Worm (Caenorhabditis elegans) whole organism, mixed stage, embryonic: ENCODE data around the gene str-135.

ENCODE experiments used
- M03D4.4 ChIP-seq: sonication (generic microtip); optimal IDR thresholded peaks from 2 replicates; lab custom pipeline; 2017; ENCODE audit warnings: mild to moderate bottlenecking, missing genetic modification characterization, missing compliant biosample characterization
- bed-3 ChIP-seq: fragments of 200-800 bp; sonication (Bioruptor generic); optimal IDR thresholded peaks from 3 replicates; lab custom pipeline; 2018; ENCODE audit warnings: mild to moderate bottlenecking, missing genetic modification characterization, moderate library complexity, missing compliant biosample characterization
- blmp-1 ChIP-seq: fragments of 150-350 bp; optimal IDR thresholded peaks from 2 replicates; lab custom pipeline; 2014; ENCODE audit warnings: missing biosample characterization, missing genetic modification characterization
- ceh-39 ChIP-seq: fragments of 150-350 bp; optimal IDR thresholded peaks from 2 replicates; lab custom pipeline; 2014; ENCODE audit warnings: missing biosample characterization, missing genetic modification characterization
- ceh-43 ChIP-seq: fragments of 200-800 bp; sonication (Bioruptor generic); optimal IDR thresholded peaks from 2 replicates; lab custom pipeline; 2018; ENCODE audit warnings: mild to moderate bottlenecking, missing genetic modification characterization, moderate library complexity, missing compliant biosample characterization
- ceh-83 ChIP-seq: fragments of 200-800 bp; sonication (Bioruptor generic); optimal IDR thresholded peaks from 2 replicates; lab custom pipeline; 2018; ENCODE audit warnings: mild to moderate bottlenecking, missing genetic modification characterization, missing compliant biosample characterization
- ces-1 ChIP-seq: fragments of 150-350 bp; optimal IDR thresholded peaks from 2 replicates; lab custom pipeline; 2014; ENCODE audit warnings: missing biosample characterization, missing genetic modification reagents, missing genetic modification characterization
- drap-1 ChIP-seq: fragments of 200-800 bp; sonication (Bioruptor generic); optimal IDR thresholded peaks from 3 replicates; lab custom pipeline; 2018; ENCODE audit warnings: mild to moderate bottlenecking, missing genetic modification characterization, missing compliant biosample characterization
- elt-1 ChIP-seq: sonication (generic microtip); optimal IDR thresholded peaks from 2 replicates; lab custom pipeline; 2017; ENCODE audit warnings: missing genetic modification characterization, mild to moderate bottlenecking, missing compliant biosample characterization, antibody characterized with exemption, moderate library complexity, borderline replicate concordance; ENCODE audit not compliant: insufficient read depth
- elt-3 ChIP-seq: fragments of 150-350 bp; optimal IDR thresholded peaks from 2 replicates; lab custom pipeline; 2014; ENCODE audit warnings: missing biosample characterization, missing genetic modification characterization
- ham-2 ChIP-seq: fragments of 200-800 bp; sonication (Bioruptor generic); optimal IDR thresholded peaks from 2 replicates; lab custom pipeline; 2018; ENCODE audit warnings: mild to moderate bottlenecking, missing genetic modification characterization, missing compliant biosample characterization
- hlh-1 ChIP-seq: fragments of 150-350 bp; optimal IDR thresholded peaks from 2 replicates; lab custom pipeline; 2014; ENCODE audit warnings: missing biosample characterization, missing genetic modification reagents, missing genetic modification characterization
- lin-13 ChIP-seq: fragments of 150-350 bp; optimal IDR thresholded peaks from 2 replicates; lab custom pipeline; 2014; ENCODE audit warnings: missing biosample characterization, missing genetic modification characterization
- lin-32 ChIP-seq: fragments of 200-800 bp; sonication (Bioruptor generic); optimal IDR thresholded peaks from 2 replicates; lab custom pipeline; 2018; ENCODE audit warnings: mild to moderate bottlenecking, missing genetic modification characterization, missing compliant biosample characterization
- lsy-2 ChIP-seq: fragments of 150-350 bp; optimal IDR thresholded peaks from 2 replicates; lab custom pipeline; 2014; ENCODE audit warnings: missing biosample characterization, missing genetic modification characterization
- mab-5 ChIP-seq: fragments of 150-350 bp; optimal IDR thresholded peaks from 2 replicates; lab custom pipeline; 2014; ENCODE audit warnings: missing biosample characterization, missing genetic modification characterization
- mep-1 ChIP-seq: fragments of 150-350 bp; optimal IDR thresholded peaks from 2 replicates; lab custom pipeline; 2017; ENCODE audit warnings: missing biosample characterization, missing genetic modification reagents, missing genetic modification characterization, inconsistent platforms
- nhr-12 ChIP-seq: fragments of 150-350 bp; optimal IDR thresholded peaks from 2 replicates; lab custom pipeline; 2014; ENCODE audit warnings: missing biosample characterization, missing genetic modification characterization
- nhr-2 ChIP-seq: fragments of 150-350 bp; optimal IDR thresholded peaks from 2 replicates; lab custom pipeline; 2014; ENCODE audit warnings: missing biosample characterization, missing genetic modification characterization
- nhr-237 ChIP-seq: fragments of 150-350 bp; optimal IDR thresholded peaks from 2 replicates; lab custom pipeline; 2014; ENCODE audit warnings: missing biosample characterization, missing genetic modification characterization
- nhr-28 ChIP-seq: fragments of 150-350 bp; optimal IDR thresholded peaks from 2 replicates; lab custom pipeline; 2014; ENCODE audit warnings: missing biosample characterization, missing genetic modification characterization
- nhr-76 ChIP-seq: sonication (generic microtip); optimal IDR thresholded peaks from 2 replicates; lab custom pipeline; 2017; ENCODE audit warnings: missing biosample characterization, missing genetic modification characterization
- pha-4 ChIP-seq: fragments of 150-350 bp; optimal IDR thresholded peaks from 2 replicates; lab custom pipeline; 2018; ENCODE audit warnings: missing biosample characterization, missing genetic modification reagents, missing genetic modification characterization
- sem-2 ChIP-seq: fragments of 200-800 bp; sonication (Bioruptor generic); optimal IDR thresholded peaks from 2 replicates; lab custom pipeline; 2018; ENCODE audit warnings: mild to moderate bottlenecking, missing genetic modification characterization, missing compliant biosample characterization
- snpc-4 ChIP-seq: fragments of 150-350 bp; optimal IDR thresholded peaks from 2 replicates; lab custom pipeline; 2014; ENCODE audit warnings: missing biosample characterization, missing genetic modification characterization
- sptf-1 ChIP-seq: sonication (generic microtip); optimal IDR thresholded peaks from 2 replicates; lab custom pipeline; 2017; ENCODE audit warnings: mild to moderate bottlenecking, missing genetic modification characterization, moderate library complexity, missing compliant biosample characterization
- tbx-8 ChIP-seq: fragments of 200-800 bp; sonication (Bioruptor generic); optimal IDR thresholded peaks from 2 replicates; lab custom pipeline; 2018; ENCODE audit warnings: mild to moderate bottlenecking, missing genetic modification characterization, moderate library complexity, missing compliant biosample characterization
- unc-39 ChIP-seq: fragments of 150-350 bp; optimal IDR thresholded peaks from 2 replicates; lab custom pipeline; 2014; ENCODE audit warnings: missing biosample characterization, missing genetic modification characterization
- unc-62 ChIP-seq: fragments of 150-350 bp; optimal IDR thresholded peaks from 2 replicates; lab custom pipeline; 2014; ENCODE audit warnings: missing biosample characterization, missing genetic modification reagents, missing genetic modification characterization
- zip-8 ChIP-seq: fragments of 150-350 bp; optimal IDR thresholded peaks from 2 replicates; lab custom pipeline; 2014; ENCODE audit warnings: missing biosample characterization, missing genetic modification characterization

The str-135 gene

ce11 chrV:8268902-8269301 lies 11.8 kb downstream of the str-135 start, which contains the start of the genes asp-6 and asp-12:
Gene asp-6, minus strand, starts transcription at chrV:8268937.
Gene asp-12, plus strand, starts transcription at chrV:8269210.
- TF ChIP-seq ceh-39 (tag; lab: Kevin White, UChicago): no peak
- no peak for TF ChIP-seq elt-3 (tag; lab: Kevin White, UChicago)
- no peak for TF ChIP-seq ceh-83
- no peak for TF ChIP-seq elt-1 (tag; lab: Kevin White, UChicago)
- TF ChIP-seq nhr-2 (tag; lab: Kevin White, UChicago): no peak
- no peak for TF ChIP-seq sem-2 (GFP tag; lab: Kevin White, UChicago)
- no peak for TF ChIP-seq mep-1
- no peak for TF ChIP-seq drap-1 (GFP tag; lab: Kevin White, UChicago)

ce11 chrV:8267275-8267674 lies 13.4 kb downstream of the str-135 start:
- TF ChIP-seq sptf-1 (tag; lab: Kevin White, UChicago) (no peak), mep-1 (no peak), ceh-83 (no peak), ceh-39 (tag; lab: Kevin White, UChicago) (no peak), bed-3 (GFP tag; lab: Kevin White, UChicago) (no peak), mab-5 (tag; lab: Kevin White, UChicago) (no peak), M03D4.4 (tag; lab: Kevin White, UChicago) (no peak), ces-1 (GFP tag; lab: Kevin White, UChicago) (no peak), drap-1 (GFP tag; lab: Kevin White, UChicago) (no peak), unc-62 (GFP tag; lab: Kevin White, UChicago) (no peak), snpc-4 (tag; lab: Kevin White, UChicago) (no peak), nhr-2 (tag; lab: Kevin White, UChicago) (no peak)

ce11 chrV:8266232-8266631 lies 14.4 kb downstream of the str-135 start, which contains the start of gene F21F8.5:
Gene F21F8.5, minus strand, starts transcription at chrV:8266332.
- TF ChIP-seq nhr-12 (tag; lab: Kevin White, UChicago) (no peak), ces-1 (GFP tag; lab: Kevin White, UChicago) (no peak), ham-2 (no peak), lin-32 (GFP tag; lab: Kevin White, UChicago) (no peak), tbx-8 (GFP tag; lab: Kevin White, UChicago) (no peak), nhr-76 (tag; lab: Kevin White, UChicago) (no peak), blmp-1 (no peak), elt-3 (tag; lab: Kevin White, UChicago) (no peak), unc-39 (tag; lab: Kevin White, UChicago) (no peak), M03D4.4 (tag; lab: Kevin White, UChicago) (no peak)

ce11 chrV:8263941-8264340 lies 16.7 kb downstream of the str-135 start, which contains the start of gene C16D9.9:
Gene C16D9.9, plus strand, starts transcription at chrV:8264241.
- TF ChIP-seq zip-8 (tag; lab: Kevin White, UChicago) (no peak), unc-62 (GFP tag; lab: Kevin White, UChicago) (no peak)

ce11 chrV:8263466-8263865 lies 17.2 kb downstream of the str-135 start, which contains the start of gene C16D9.8:
Gene C16D9.8, minus strand, starts transcription at chrV:8263566.
- no peak for TF ChIP-seq ceh-43 (GFP tag; lab: Kevin White, UChicago)
- TF ChIP-seq lsy-2 (tag; lab: Kevin White, UChicago): no peak
- no peak for TF ChIP-seq elt-3 (tag; lab: Kevin White, UChicago)
- TF ChIP-seq lin-32 (GFP tag; lab: Kevin White, UChicago): no peak

ce11 chrV:8262212-8262611 lies 18.5 kb downstream of the str-135 start:
- TF ChIP-seq nhr-28 (tag; lab: Kevin White, UChicago): no peak
- no peak for TF ChIP-seq ces-1 (GFP tag; lab: Kevin White, UChicago)
- no peak for TF ChIP-seq pha-4 (tag; lab: Kevin White, UChicago)
- no peak for TF ChIP-seq blmp-1
- TF ChIP-seq hlh-1 (tag; lab: Kevin White, UChicago): no peak
- no peak for TF ChIP-seq nhr-76 (tag; lab: Kevin White, UChicago)
- TF ChIP-seq lin-13 (tag; lab: Kevin White, UChicago): no peak
- no peak for TF ChIP-seq nhr-237 (tag; lab: Kevin White, UChicago)
- TF ChIP-seq zip-8 (tag; lab: Kevin White, UChicago): no peak
- no peak for TF ChIP-seq bed-3 (GFP tag; lab: Kevin White, UChicago)
- TF ChIP-seq elt-1 (tag; lab: Kevin White, UChicago): no peak
- no peak for TF ChIP-seq mab-5 (tag; lab: Kevin White, UChicago)
- TF ChIP-seq snpc-4 (tag; lab: Kevin White, UChicago): no peak
- no peak for TF ChIP-seq lsy-2 (tag; lab: Kevin White, UChicago)
